Worm (Caenorhabditis elegans) whole organism, L1 larva: Measurements from ENCODE around the gene men-1.

Experiments
- C04F5.9 ChIP-seq: sonication (generic microtip); optimal IDR thresholded peaks from 2 replicates; lab custom pipeline; 2016; ENCODE audit warnings: missing genetic modification characterization, missing compliant biosample characterization
- C34B4.2 ChIP-seq: sonication (generic microtip); optimal IDR thresholded peaks from 2 replicates; lab custom pipeline; 2017; ENCODE audit warnings: mild to moderate bottlenecking, missing genetic modification characterization, missing compliant biosample characterization
- F16B12.6 ChIP-seq: fragments of 150-350 bp; optimal IDR thresholded peaks from 2 replicates; lab custom pipeline; 2014; ENCODE audit warnings: missing biosample characterization, missing genetic modification characterization
- aha-1 ChIP-seq: fragments of 150-350 bp; optimal IDR thresholded peaks from 2 replicates; lab custom pipeline; 2014; ENCODE audit warnings: missing biosample characterization, missing genetic modification characterization
- aly-2 ChIP-seq: fragments of 150-350 bp; optimal IDR thresholded peaks from 2 replicates; lab custom pipeline; 2014; ENCODE audit warnings: missing biosample characterization, missing genetic modification characterization
- ceh-82 ChIP-seq, 3 experiments: fragments of 150-350 bp in 1 of 3; sonication (generic microtip) in 2 of 3; optimal IDR thresholded peaks; 2 replicates each; lab custom pipeline; 2014 to 2017; ENCODE audit warnings: missing biosample characterization in 3 of 3, missing genetic modification characterization in 3 of 3
- dsc-1 ChIP-seq: sonication (generic microtip); optimal IDR thresholded peaks from 2 replicates; lab custom pipeline; 2016; ENCODE audit warnings: mild to moderate bottlenecking, missing genetic modification characterization, missing compliant biosample characterization
- egl-13 ChIP-seq: sonication (generic microtip); optimal IDR thresholded peaks from 2 replicates; lab custom pipeline; 2016; ENCODE audit warnings: missing genotype, missing genetic modification reagents, missing genetic modification characterization, missing compliant biosample characterization
- egl-27 ChIP-seq, 2 experiments: fragments of 150-350 bp in 1 of 2; sonication (generic microtip); optimal IDR thresholded peaks; 3 replicates each; lab custom pipeline; 2017 to 2018; ENCODE audit warnings: missing biosample characterization in 2 of 2, missing genetic modification characterization in 2 of 2, missing genetic modification reagents in 2 of 2
- elt-2 ChIP-seq: sonication (generic microtip); optimal IDR thresholded peaks from 2 replicates; lab custom pipeline; 2016; ENCODE audit warnings: missing genetic modification characterization, mild to moderate bottlenecking, inconsistent platforms, missing compliant biosample characterization, missing genetic modification reagents
- ets-5 ChIP-seq: fragments of 200-800 bp; sonication (Bioruptor generic); IDR thresholded peaks from 2 replicates; pipeline ENCODE4 v1.3.6; 2022; ENCODE audit warnings: missing genetic modification characterization, missing compliant biosample characterization
- fkh-4 ChIP-seq: sonication (generic microtip); optimal IDR thresholded peaks from 2 replicates; lab custom pipeline; 2016; ENCODE audit warnings: missing compliant biosample characterization, missing genetic modification characterization, borderline replicate concordance
- fos-1 ChIP-seq: fragments of 150-350 bp; optimal IDR thresholded peaks from 2 replicates; lab custom pipeline; 2014; ENCODE audit warnings: missing biosample characterization, missing genetic modification characterization
- isw-1 ChIP-seq: fragments of 200-800 bp; sonication (Bioruptor generic); IDR thresholded peaks from 2 replicates; pipeline ENCODE4 v1.3.6; 2022; ENCODE audit warnings: missing genetic modification characterization, missing compliant biosample characterization
- jun-1 ChIP-seq: fragments of 150-350 bp; optimal IDR thresholded peaks from 2 replicates; lab custom pipeline; 2014; ENCODE audit warnings: missing biosample characterization, missing genetic modification reagents, missing genetic modification characterization
- lin-13 ChIP-seq: fragments of 150-350 bp; optimal IDR thresholded peaks from 2 replicates; lab custom pipeline; 2014; ENCODE audit warnings: missing biosample characterization, missing genetic modification reagents, missing genetic modification characterization
- lin-14 ChIP-seq: fragments of 200-800 bp; sonication (Bioruptor generic); optimal IDR thresholded peaks from 2 replicates; lab custom pipeline; 2018; ENCODE audit warnings: mild to moderate bottlenecking, missing genetic modification characterization, moderate library complexity, missing compliant biosample characterization
- lin-15B ChIP-seq: fragments of 150-350 bp; sonication (generic microtip); optimal IDR thresholded peaks from 3 replicates; lab custom pipeline; 2014; ENCODE audit warnings: missing biosample characterization, missing genetic modification characterization
- lin-35 ChIP-seq, 2 experiments: fragments of 150-350 bp; optimal IDR thresholded peaks; 2 replicates each; lab custom pipeline; 2014; ENCODE audit warnings: missing biosample characterization in 2 of 2, missing genetic modification characterization in 2 of 2, missing genetic modification reagents in 2 of 2
- lir-3 ChIP-seq: sonication (generic microtip); optimal IDR thresholded peaks from 2 replicates; lab custom pipeline; 2016; ENCODE audit warnings: mild to moderate bottlenecking, missing genetic modification characterization, moderate library complexity, missing compliant biosample characterization; ENCODE audit not compliant: poor library complexity
- lsy-2 ChIP-seq, 2 experiments: fragments of 150-350 bp; optimal IDR thresholded peaks; 2 replicates each; lab custom pipeline; 2014; ENCODE audit warnings: missing biosample characterization in 2 of 2, missing genetic modification characterization in 2 of 2
- mab-9 ChIP-seq: fragments of 200-800 bp; sonication (Bioruptor generic); IDR thresholded peaks from 2 replicates; pipeline ENCODE4 v1.3.6; 2022; ENCODE audit warnings: missing genetic modification reagents, missing genetic modification characterization, missing compliant biosample characterization
- mdl-1 ChIP-seq, 2 experiments: fragments of 150-350 bp; optimal IDR thresholded peaks; 2 replicates each; lab custom pipeline; 2014 to 2017; ENCODE audit warnings: missing biosample characterization in 2 of 2, missing genetic modification characterization in 2 of 2, inconsistent platforms in 1 of 2
- mef-2 ChIP-seq: fragments of 150-350 bp; optimal IDR thresholded peaks from 2 replicates; lab custom pipeline; 2014; ENCODE audit warnings: missing biosample characterization, missing genetic modification characterization
- mep-1 ChIP-seq: fragments of 150-350 bp; optimal IDR thresholded peaks from 2 replicates; lab custom pipeline; 2014; ENCODE audit warnings: missing biosample characterization, missing genetic modification characterization
- nhr-19 ChIP-seq: fragments of 200-800 bp; sonication (Bioruptor generic); conservative IDR thresholded peaks from 2 replicates; pipeline ENCODE4 v1.3.6; 2022; ENCODE audit warnings: missing genetic modification characterization, missing compliant biosample characterization
- nhr-20 ChIP-seq: sonication (generic microtip); optimal IDR thresholded peaks from 2 replicates; lab custom pipeline; 2016; ENCODE audit warnings: mild to moderate bottlenecking, missing genetic modification characterization, missing compliant biosample characterization
- nhr-71 ChIP-seq: sonication (generic microtip); optimal IDR thresholded peaks from 2 replicates; lab custom pipeline; 2016; ENCODE audit warnings: mild to moderate bottlenecking, missing genetic modification characterization, moderate library complexity, missing compliant biosample characterization
- nhr-77 ChIP-seq: fragments of 150-350 bp; optimal IDR thresholded peaks from 2 replicates; lab custom pipeline; 2014; ENCODE audit warnings: missing biosample characterization, missing genetic modification characterization
- nhr-84 ChIP-seq: sonication (generic microtip); optimal IDR thresholded peaks from 2 replicates; lab custom pipeline; 2017; ENCODE audit warnings: missing biosample characterization, missing genetic modification characterization
- nhr-85 ChIP-seq: sonication (generic microtip); peaks from one replicate; lab custom pipeline; 2016; ENCODE audit warnings: missing genetic modification characterization, inconsistent platforms, missing compliant biosample characterization
- nhr-90 ChIP-seq: sonication (generic microtip); optimal IDR thresholded peaks from 2 replicates; lab custom pipeline; 2016; ENCODE audit warnings: mild to moderate bottlenecking, missing genetic modification characterization, missing compliant biosample characterization; ENCODE audit not compliant: poor library complexity
- pag-3 ChIP-seq: sonication (generic microtip); optimal IDR thresholded peaks from 2 replicates; lab custom pipeline; 2017; ENCODE audit warnings: missing genetic modification characterization, mild to moderate bottlenecking, missing compliant biosample characterization, antibody characterized with exemption, borderline replicate concordance; ENCODE audit not compliant: insufficient read depth
- pax-3 ChIP-seq: fragments of 200-800 bp; sonication (Bioruptor generic); optimal IDR thresholded peaks from 2 replicates; lab custom pipeline; 2018; ENCODE audit warnings: mild to moderate bottlenecking, missing genetic modification characterization, moderate library complexity, missing compliant biosample characterization
- pqm-1 ChIP-seq: sonication (generic microtip); optimal IDR thresholded peaks from 3 replicates; lab custom pipeline; 2017; ENCODE audit warnings: missing biosample characterization, missing genetic modification characterization
- rnt-1 ChIP-seq: sonication (generic microtip); optimal IDR thresholded peaks from 2 replicates; lab custom pipeline; 2016; ENCODE audit warnings: mild to moderate bottlenecking, missing genetic modification characterization, moderate library complexity, missing compliant biosample characterization
- sptf-1 ChIP-seq: fragments of 150-350 bp; optimal IDR thresholded peaks from 2 replicates; lab custom pipeline; 2014; ENCODE audit warnings: missing biosample characterization, missing genetic modification characterization
- sup-37 ChIP-seq: fragments of 200-800 bp; sonication (Bioruptor generic); optimal IDR thresholded peaks from 2 replicates; lab custom pipeline; 2018; ENCODE audit warnings: mild to moderate bottlenecking, missing genetic modification characterization, missing compliant biosample characterization
- swsn-7 ChIP-seq: sonication (generic microtip); optimal IDR thresholded peaks from 2 replicates; lab custom pipeline; 2016; ENCODE audit warnings: missing genetic modification characterization, missing compliant biosample characterization
- tbx-2 ChIP-seq: sonication (generic microtip); optimal IDR thresholded peaks from 2 replicates; lab custom pipeline; 2016; ENCODE audit warnings: missing genetic modification characterization, missing compliant biosample characterization
- tlp-1 ChIP-seq: fragments of 150-350 bp; optimal IDR thresholded peaks from 2 replicates; lab custom pipeline; 2014; ENCODE audit warnings: missing biosample characterization, missing genetic modification characterization
- unc-130 ChIP-seq: fragments of 150-350 bp; optimal IDR thresholded peaks from 2 replicates; lab custom pipeline; 2017; ENCODE audit warnings: missing biosample characterization, missing genetic modification characterization, inconsistent platforms
- unc-62 ChIP-seq: fragments of 150-350 bp; optimal IDR thresholded peaks from 2 replicates; lab custom pipeline; 2014; ENCODE audit warnings: missing biosample characterization, missing genetic modification reagents, missing genetic modification characterization
- unc-86 ChIP-seq: sonication (generic microtip); optimal IDR thresholded peaks from 2 replicates; lab custom pipeline; 2016; ENCODE audit warnings: missing genetic modification characterization, missing compliant biosample characterization
- vab-15 ChIP-seq: sonication (generic microtip); optimal IDR thresholded peaks from 2 replicates; lab custom pipeline; 2017; ENCODE audit warnings: missing genotype, mild to moderate bottlenecking, missing genetic modification characterization, missing compliant biosample characterization
- xbp-1 ChIP-seq: sonication (generic microtip); optimal IDR thresholded peaks from 2 replicates; lab custom pipeline; 2016; ENCODE audit warnings: missing genetic modification characterization, missing compliant biosample characterization
- zag-1 ChIP-seq: fragments of 150-350 bp; optimal IDR thresholded peaks from 2 replicates; lab custom pipeline; 2014; ENCODE audit warnings: missing biosample characterization, missing genetic modification characterization
- zip-4 ChIP-seq: fragments of 200-800 bp; sonication (Bioruptor generic); optimal IDR thresholded peaks from 2 replicates; lab custom pipeline; 2018; ENCODE audit warnings: mild to moderate bottlenecking, missing genetic modification characterization, moderate library complexity, missing compliant biosample characterization
- ztf-4 ChIP-seq: fragments of 150-350 bp; optimal IDR thresholded peaks from 2 replicates; lab custom pipeline; 2014; ENCODE audit warnings: missing biosample characterization, missing genetic modification characterization

The men-1 gene

ce11 chrII:14250147-14250965 lies 16.4 kb upstream of the men-1 start, which contains the start of gene hmg-1.1 (continued):
- TF ChIP-seq C34B4.2 (tag; lab: Kevin White, UChicago) = no peak
- TF ChIP-seq lir-3 = peak; percentile 61
- TF ChIP-seq F16B12.6 (tag; lab: Kevin White, UChicago) = peak; percentile 38
- TF ChIP-seq ceh-82 (tag; optimal IDR thresholded peaks at IDR 0.05; lab: Kevin White, UChicago) = peak in 2 of 3 experiments; percentile 26 to 79
- TF ChIP-seq lin-14 (GFP tag; lab: Kevin White, UChicago) = peak; percentile 90
- no peak for TF ChIP-seq vab-15 (tag; lab: Kevin White, UChicago)
- peak; percentile 64 for TF ChIP-seq unc-86 (tag; lab: Kevin White, UChicago)
- peak; percentile 0 for TF ChIP-seq elt-2 (tag; lab: Kevin White, UChicago)
- no peak for TF ChIP-seq sptf-1 (tag; lab: Kevin White, UChicago)
- TF ChIP-seq pax-3 = peak; percentile 10
- peak; percentile 8 for TF ChIP-seq lin-15B (tag; lab: Kevin White, UChicago)
- TF ChIP-seq mep-1 (tag; lab: Kevin White, UChicago) = peak; percentile 74
- TF ChIP-seq egl-27 (tag; optimal IDR thresholded peaks at IDR 0.05; lab: Kevin White, UChicago) = no peak
- peak; percentile 20 for TF ChIP-seq lin-13
- TF ChIP-seq isw-1 (GFP tag; lab: Robert Waterston, UW) = peak; percentile 12; the same call in 1 of the 2 replicates
- no peak for TF ChIP-seq ets-5 (GFP tag; lab: Robert Waterston, UW)
- no peak for TF ChIP-seq fkh-4
- TF ChIP-seq swsn-7 (tag; lab: Kevin White, UChicago) = peak; percentile 77
- TF ChIP-seq unc-62 (GFP tag; lab: Kevin White, UChicago) = no peak
- TF ChIP-seq lsy-2 (tag; optimal IDR thresholded peaks at IDR 0.05; lab: Kevin White, UChicago) = peak; percentile 35 to 76
- no peak for TF ChIP-seq nhr-84 (tag; lab: Kevin White, UChicago)
- peak; percentile 70 to 79 for TF ChIP-seq lin-35 (GFP tag; optimal IDR thresholded peaks at IDR 0.05; lab: Kevin White, UChicago)
- TF ChIP-seq C04F5.9 (tag; lab: Kevin White, UChicago) = no peak
- TF ChIP-seq dsc-1 (tag; lab: Kevin White, UChicago) = peak; percentile 57
- peak; percentile 65 for TF ChIP-seq jun-1 (tag; lab: Kevin White, UChicago)
- peak; percentile 68 for TF ChIP-seq nhr-20
- TF ChIP-seq zag-1 (tag; lab: Kevin White, UChicago) = no peak
- peak; percentile 54 for TF ChIP-seq rnt-1
- TF ChIP-seq xbp-1 = peak; percentile 57
- peak; percentile 14 for TF ChIP-seq nhr-85 (tag; lab: Kevin White, UChicago)
- peak; percentile 83 for TF ChIP-seq nhr-71 (tag; lab: Kevin White, UChicago)
- TF ChIP-seq sup-37 (GFP tag; lab: Kevin White, UChicago) = no peak
- TF ChIP-seq tbx-2 (tag; lab: Kevin White, UChicago) = peak; percentile 70
- TF ChIP-seq unc-130 = peak; percentile 43
- peak; percentile 79 for TF ChIP-seq ztf-4

DNA sequence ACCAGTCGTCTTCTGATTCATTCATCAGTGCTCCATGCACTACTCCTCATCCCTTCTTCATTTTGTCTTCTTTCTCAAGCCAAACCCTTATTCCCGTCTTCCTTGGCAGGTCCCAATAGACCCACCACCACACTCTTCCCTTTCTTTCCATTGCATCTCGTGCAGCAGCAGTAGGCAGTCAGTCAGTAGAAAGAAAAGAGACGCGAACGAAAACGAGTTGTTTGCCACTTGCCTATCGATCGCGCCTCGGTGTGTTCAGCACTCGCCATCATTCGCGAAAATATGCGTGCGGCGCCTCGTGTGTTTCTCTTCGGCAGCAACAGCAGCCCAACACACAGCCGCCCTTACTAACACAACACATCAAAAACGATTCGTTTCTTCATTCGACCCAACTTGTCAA lies 15.6 kb upstream of the men-1 start:
- TF ChIP-seq mdl-1 (tag; optimal IDR thresholded peaks at IDR 0.05; lab: Kevin White, UChicago) (peak in 1 of 2 experiments; percentile 71), vab-15 (tag; lab: Kevin White, UChicago) (no peak), pqm-1 (tag; lab: Kevin White, UChicago) (no peak), nhr-90 (tag; lab: Kevin White, UChicago) (no peak), lir-3 (peak; percentile 17), mab-9 (GFP tag; lab: Robert Waterston, UW) (no peak), fos-1 (no peak), egl-13 (tag; lab: Kevin White, UChicago) (peak; percentile 4), aha-1 (no peak), aly-2 (tag; lab: Kevin White, UChicago) (no peak), nhr-84 (tag; lab: Kevin White, UChicago) (no peak), nhr-71 (tag; lab: Kevin White, UChicago) (peak; percentile 67), nhr-19 (peak; percentile 5; the same call in 1 of the 2 replicates), tlp-1 (tag; lab: Kevin White, UChicago) (no peak), nhr-77 (tag; lab: Kevin White, UChicago) (no peak), rnt-1 (peak; percentile 34), pag-3 (no peak), mef-2 (tag; lab: Kevin White, UChicago) (no peak), swsn-7 (tag; lab: Kevin White, UChicago) (peak; percentile 50), isw-1 (GFP tag; lab: Robert Waterston, UW) (no peak), dsc-1 (tag; lab: Kevin White, UChicago) (peak; percentile 23), zip-4 (GFP tag; lab: Kevin White, UChicago) (no peak), lin-35 (GFP tag; optimal IDR thresholded peaks at IDR 0.05; lab: Kevin White, UChicago) (peak; percentile 63 to 65)
